Fruit fly (Drosophila melanogaster): ENCODE results near the gene Pgant2.
"Not testable (repeated sequence)": the region's sequence is repeated elsewhere in the genome, so short reads cannot be mapped to it uniquely, and the experiment has no call there.

Pgant2 gene

dm6 chr2L:3422753-3423152 is 3.8 kb downstream of the Pgant2 start:
- no peak for TF ChIP-seq pan (optimal IDR thresholded peaks at IDR 0.05)
- no peak for TF ChIP-seq Dll (optimal IDR thresholded peaks at IDR 0.05)
- no peak for TF ChIP-seq CG8478 (optimal IDR thresholded peaks at IDR 0.05)
- TF ChIP-seq usp (GFP tag; optimal IDR thresholded peaks at IDR 0.05): no peak
- no peak for TF ChIP-seq psq (optimal IDR thresholded peaks at IDR 0.05)
- TF ChIP-seq EcR (GFP tag; optimal IDR thresholded peaks at IDR 0.05): no peak

dm6 chr2L:3417613-3418012 is 8.9 kb downstream of the Pgant2 start:
- no peak for TF ChIP-seq psq (optimal IDR thresholded peaks at IDR 0.05)
- TF ChIP-seq pan (optimal IDR thresholded peaks at IDR 0.05): no peak

- TF ChIP-seq EcR (GFP tag; optimal IDR thresholded peaks at IDR 0.05) (no peak), Dll (optimal IDR thresholded peaks at IDR 0.05) (no peak), CG8478 (optimal IDR thresholded peaks at IDR 0.05) (no peak), usp (GFP tag; optimal IDR thresholded peaks at IDR 0.05) (no peak), psq (optimal IDR thresholded peaks at IDR 0.05) (no peak), pan (optimal IDR thresholded peaks at IDR 0.05) (no peak)
Measured at dm6 chr2L:3416527-3417304, 9.8 kb downstream of the Pgant2 start, which contains the start of gene CG31952. CG31952 (plus strand) TSS chr2L:3416693.

- TF ChIP-seq CG8478 (optimal IDR thresholded peaks at IDR 0.05): no peak
- no peak for TF ChIP-seq pan (optimal IDR thresholded peaks at IDR 0.05)
- TF ChIP-seq Dll (optimal IDR thresholded peaks at IDR 0.05): no peak
- TF ChIP-seq usp (GFP tag; optimal IDR thresholded peaks at IDR 0.05): no peak
- TF ChIP-seq psq (optimal IDR thresholded peaks at IDR 0.05): no peak
- no peak for TF ChIP-seq EcR (GFP tag; optimal IDR thresholded peaks at IDR 0.05)
Measured at dm6 chr2L:3410260-3410659, 16.3 kb downstream of the Pgant2 start, which contains the start of gene CG8840. CG8840 (plus strand) TSS chr2L:3410560.

- TF ChIP-seq pan (optimal IDR thresholded peaks at IDR 0.05): no peak
- no peak for TF ChIP-seq usp (GFP tag; optimal IDR thresholded peaks at IDR 0.05)
- TF ChIP-seq CG8478 (optimal IDR thresholded peaks at IDR 0.05): no peak
- no peak for TF ChIP-seq psq (optimal IDR thresholded peaks at IDR 0.05)
Measured at dm6 chr2L:3407722-3408121, 18.8 kb downstream of the Pgant2 start.

dm6 chr2L:3397594-3398073 is 28.9 kb downstream of the Pgant2 start, which contains the start of gene CG34175:
CG34175 (plus strand) TSS chr2L:3398023.
- TF ChIP-seq usp (GFP tag; optimal IDR thresholded peaks at IDR 0.05) (no peak), pan (optimal IDR thresholded peaks at IDR 0.05) (no peak), EcR (GFP tag; optimal IDR thresholded peaks at IDR 0.05) (no peak), Dll (optimal IDR thresholded peaks at IDR 0.05) (no peak), psq (optimal IDR thresholded peaks at IDR 0.05) (no peak), CG8478 (optimal IDR thresholded peaks at IDR 0.05) (no peak)

dm6 chr2L:3388396-3388795 is 38.1 kb downstream of the Pgant2 start, which contains the start of gene CG42460:
CG42460 (minus strand) TSS chr2L:3388496.
- not testable (repeated sequence) for TF ChIP-seq usp (GFP tag; optimal IDR thresholded peaks at IDR 0.05); CG8478 (optimal IDR thresholded peaks at IDR 0.05); pan (optimal IDR thresholded peaks at IDR 0.05)

- TF ChIP-seq pan (optimal IDR thresholded peaks at IDR 0.05) (no peak), usp (GFP tag; optimal IDR thresholded peaks at IDR 0.05) (no peak), psq (optimal IDR thresholded peaks at IDR 0.05) (no peak), CG8478 (optimal IDR thresholded peaks at IDR 0.05) (no peak), EcR (GFP tag; optimal IDR thresholded peaks at IDR 0.05) (no peak), Dll (optimal IDR thresholded peaks at IDR 0.05) (no peak)
Measured at dm6 chr2L:3387643-3388042, 38.9 kb downstream of the Pgant2 start, which contains the start of gene Sfp23F. Sfp23F (minus strand) TSS chr2L:3387743.

dm6 chr2L:3376684-3377086 is 49.8 kb downstream of the Pgant2 start, which contains the start of the genes CG9662 and Ptpa:
CG9662 (minus strand) TSS chr2L:3376737.
Ptpa (plus strand) TSS chr2L:3377002.
- TF ChIP-seq EcR (GFP tag; optimal IDR thresholded peaks at IDR 0.05) (no peak), CG8478 (optimal IDR thresholded peaks at IDR 0.05) (no peak), psq (optimal IDR thresholded peaks at IDR 0.05) (no peak), usp (GFP tag; optimal IDR thresholded peaks at IDR 0.05) (no peak), Dll (optimal IDR thresholded peaks at IDR 0.05) (no peak)

- no peak for TF ChIP-seq pan (optimal IDR thresholded peaks at IDR 0.05)
- TF ChIP-seq EcR (GFP tag; optimal IDR thresholded peaks at IDR 0.05): no peak
- no peak for TF ChIP-seq CG8478 (optimal IDR thresholded peaks at IDR 0.05)
- TF ChIP-seq Dll (optimal IDR thresholded peaks at IDR 0.05): no peak
- no peak for TF ChIP-seq psq (optimal IDR thresholded peaks at IDR 0.05)
- no peak for TF ChIP-seq usp (GFP tag; optimal IDR thresholded peaks at IDR 0.05)
Measured at dm6 chr2L:3375611-3376010, 50.9 kb downstream of the Pgant2 start, which contains the start of gene CG15412. CG15412 (minus strand) TSS chr2L:3375711.

- TF ChIP-seq pan (optimal IDR thresholded peaks at IDR 0.05) (no peak), EcR (GFP tag; optimal IDR thresholded peaks at IDR 0.05) (no peak), usp (GFP tag; optimal IDR thresholded peaks at IDR 0.05) (no peak), psq (optimal IDR thresholded peaks at IDR 0.05) (no peak), Dll (optimal IDR thresholded peaks at IDR 0.05) (no peak), CG8478 (optimal IDR thresholded peaks at IDR 0.05) (no peak)
Measured at dm6 chr2L:3373242-3373641, 53.3 kb downstream of the Pgant2 start, which contains the start of gene GramD1B. GramD1B (minus strand) TSS chr2L:3373372.

dm6 chr2L:3372483-3372929 is 54.0 kb downstream of the Pgant2 start:
- no peak for TF ChIP-seq Dll (optimal IDR thresholded peaks at IDR 0.05)
- no peak for TF ChIP-seq CG8478 (optimal IDR thresholded peaks at IDR 0.05)
- TF ChIP-seq EcR (GFP tag; optimal IDR thresholded peaks at IDR 0.05): no peak
- no peak for TF ChIP-seq pan (optimal IDR thresholded peaks at IDR 0.05)
- no peak for TF ChIP-seq psq (optimal IDR thresholded peaks at IDR 0.05)
- no peak for TF ChIP-seq usp (GFP tag; optimal IDR thresholded peaks at IDR 0.05)
